Worm (Caenorhabditis elegans) whole organism, early embryonic: ENCODE data around the gene C32D5.7.
A peak's percentile ranks its signal among the peaks of the same experiment; 100 is the strongest.

Experiments
- ama-1 ChIP-seq: fragments of 150-350 bp; optimal IDR thresholded peaks from 2 replicates; lab custom pipeline; 2014
- flt-1 ChIP-seq: fragments of 200-800 bp; sonication (Bioruptor generic); IDR thresholded peaks from 2 replicates; pipeline ENCODE4 v1.3.6; 2022; ENCODE audit warnings: missing genetic modification characterization, missing compliant biosample characterization
- hmg-4 ChIP-seq: fragments of 200-800 bp; sonication (Bioruptor generic); optimal IDR thresholded peaks from 2 replicates; lab custom pipeline; 2018; ENCODE audit warnings: mild to moderate bottlenecking, missing genetic modification characterization, missing compliant biosample characterization
- sea-1 ChIP-seq: fragments of 200-800 bp; sonication (Bioruptor generic); conservative IDR thresholded peaks from 2 replicates; pipeline ENCODE4 v1.3.6; 2022; ENCODE audit warnings: missing genetic modification characterization, missing compliant biosample characterization
- tbx-11 ChIP-seq: fragments of 200-800 bp; sonication (Bioruptor generic); IDR thresholded peaks from 2 replicates; pipeline ENCODE4 v1.3.6; 2022; ENCODE audit warnings: missing genetic modification characterization, missing compliant biosample characterization
- tbx-37 ChIP-seq: fragments of 200-800 bp; sonication (Bioruptor generic); conservative IDR thresholded peaks from 2 replicates; pipeline ENCODE4 v1.3.6; 2022; ENCODE audit warnings: missing genetic modification reagents, missing genetic modification characterization, missing compliant biosample characterization

DNA sequence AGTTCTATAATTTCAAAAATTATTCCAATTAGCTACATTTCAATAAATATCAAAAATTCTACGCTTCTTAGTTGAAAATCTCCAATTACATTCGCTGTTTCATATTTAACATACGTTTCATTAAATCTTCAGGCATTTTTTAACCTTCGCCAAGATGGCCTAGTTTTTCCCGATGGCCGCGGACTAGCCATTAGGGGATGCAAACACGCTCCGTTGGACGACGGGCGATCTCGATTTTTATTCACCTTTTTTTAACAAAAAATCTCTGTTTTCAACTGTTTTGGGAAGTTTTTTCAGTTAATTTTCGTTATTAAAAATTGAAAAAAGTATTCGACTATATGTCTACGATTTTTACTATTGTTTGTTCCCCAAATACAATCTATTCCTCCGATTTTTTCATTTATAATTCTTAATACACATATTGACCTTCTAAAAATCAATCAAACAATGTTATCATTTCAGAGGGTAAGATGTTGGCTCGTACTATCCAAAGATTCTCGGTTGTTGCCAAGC is 43.4 kb upstream of the C32D5.7 start, which contains the start of gene F58F12.1:
- no peak for TF ChIP-seq ama-1 (lab: Kevin White, UChicago)
- TF ChIP-seq sea-1: no peak
- no peak for TF ChIP-seq flt-1 (GFP tag; lab: Robert Waterston, UW)
- TF ChIP-seq hmg-4: no peak
- TF ChIP-seq tbx-11 (GFP tag; lab: Robert Waterston, UW): no peak
- peak; percentile 38; the same call in 1 of the 2 replicates for TF ChIP-seq tbx-37 (GFP tag; lab: Robert Waterston, UW)
